Fruit fly (Drosophila melanogaster) whole organism, embryonic: ENCODE data around the gene Ada1-1.

Experiments used
- BEAF-32 ChIP-seq: fragments of 200-800 bp; sonication (Bioruptor generic); optimal IDR thresholded peaks from 3 replicates; lab custom pipeline; 2017; ENCODE audit warnings: missing biosample characterization, missing genetic modification characterization, mild to moderate bottlenecking, moderate library complexity, missing genetic modification reagents
- Bdp1 ChIP-seq: fragments of 200-800 bp; sonication (Bioruptor generic); optimal IDR thresholded peaks from 3 replicates; lab custom pipeline; 2016; ENCODE audit warnings: missing biosample characterization, missing genetic modification characterization
- CG10209 ChIP-seq: fragments of 200-800 bp; sonication (Bioruptor generic); optimal IDR thresholded peaks from 3 replicates; lab custom pipeline; 2017; ENCODE audit warnings: missing biosample characterization, mild to moderate bottlenecking, missing genetic modification characterization, missing genetic modification reagents
- CG14710 ChIP-seq: fragments of 200-800 bp; sonication (Bioruptor generic); optimal IDR thresholded peaks from 3 replicates; lab custom pipeline; 2019; ENCODE audit warnings: missing biosample characterization, mild to moderate bottlenecking, missing genetic modification characterization, moderate library complexity
- CG17361 ChIP-seq: fragments of 200-800 bp; sonication (Bioruptor generic); IDR thresholded peaks from 3 replicates; pipeline ENCODE4 v1.3.6; 2022; ENCODE audit warnings: missing biosample characterization, missing genetic modification characterization
- CG17385 ChIP-seq: fragments of 200-800 bp; sonication (Bioruptor generic); optimal IDR thresholded peaks from 3 replicates; lab custom pipeline; 2018; ENCODE audit warnings: missing biosample characterization, mild to moderate bottlenecking, missing genetic modification characterization
- CG17568 ChIP-seq: fragments of 200-800 bp; sonication (Bioruptor generic); optimal IDR thresholded peaks from 2 replicates; lab custom pipeline; 2018; ENCODE audit warnings: missing biosample characterization, mild to moderate bottlenecking, missing genetic modification characterization, moderate library complexity
- CG18764 ChIP-seq: fragments of 200-800 bp; sonication (Bioruptor generic); optimal IDR thresholded peaks from 3 replicates; lab custom pipeline; 2016; ENCODE audit warnings: missing biosample characterization, missing genetic modification characterization
- CG3065 ChIP-seq: fragments of 200-800 bp; sonication (Bioruptor generic); optimal IDR thresholded peaks from 2 replicates; lab custom pipeline; 2016; ENCODE audit warnings: missing biosample characterization, missing genetic modification characterization
- CG31388 ChIP-seq: fragments of 200-800 bp; sonication (Bioruptor generic); optimal IDR thresholded peaks from 2 replicates; lab custom pipeline; 2016; ENCODE audit warnings: missing biosample characterization, missing genetic modification characterization
- CG34422 ChIP-seq: fragments of 200-800 bp; sonication (Bioruptor generic); IDR thresholded peaks from 3 replicates; pipeline ENCODE4 v1.3.6; 2022; ENCODE audit warnings: missing biosample characterization, missing genetic modification characterization
- CG42726 ChIP-seq: fragments of 200-800 bp; sonication (Bioruptor generic); IDR thresholded peaks from 2 replicates; pipeline ENCODE4 v1.3.6; 2022; ENCODE audit warnings: missing biosample characterization, missing genetic modification characterization; ENCODE audit not compliant: partially characterized antibody
- CG6683 ChIP-seq: fragments of 200-800 bp; sonication (Bioruptor generic); optimal IDR thresholded peaks from 2 replicates; lab custom pipeline; 2017; ENCODE audit warnings: missing biosample characterization, mild to moderate bottlenecking, missing genetic modification characterization, missing genetic modification reagents
- CG8281 ChIP-seq: fragments of 200-800 bp; sonication (Bioruptor generic); optimal IDR thresholded peaks from 2 replicates; lab custom pipeline; 2018; ENCODE audit warnings: missing biosample characterization, mild to moderate bottlenecking, missing genetic modification characterization, moderate library complexity
- CG9932 ChIP-seq: fragments of 200-800 bp; sonication (Bioruptor generic); IDR thresholded peaks from 2 replicates; pipeline ENCODE4 v1.3.6; 2022; ENCODE audit warnings: missing biosample characterization, missing genetic modification characterization
- D ChIP-seq, 2 experiments: fragments of 200-800 bp in 1 of 2; fragments of >200 bp in 1 of 2; sonication (Bioruptor generic) in 1 of 2; optimal IDR thresholded peaks; 2 replicates in 1 of 2; 3 replicates in 1 of 2; lab custom pipeline; 2017; ENCODE audit warnings: mild to moderate bottlenecking in 1 of 2, missing biosample characterization in 1 of 2, missing genetic modification characterization in 1 of 2, missing genetic modification reagents in 1 of 2
- Dip2 ChIP-seq: fragments of 200-800 bp; sonication (Bioruptor generic); IDR thresholded peaks from 2 replicates; pipeline ENCODE4 v1.3.6; 2022; ENCODE audit warnings: missing biosample characterization, missing genetic modification characterization
- Doc2 ChIP-seq: fragments of 200-800 bp; sonication (Bioruptor generic); IDR thresholded peaks from 2 replicates; pipeline ENCODE4 v1.3.6; 2022; ENCODE audit warnings: missing biosample characterization, missing genetic modification characterization
- Dp ChIP-seq: fragments of 200-800 bp; sonication (Bioruptor generic); optimal IDR thresholded peaks from 2 replicates; lab custom pipeline; 2018; ENCODE audit warnings: missing biosample characterization, mild to moderate bottlenecking, missing genetic modification characterization, moderate library complexity
- E2f1 ChIP-seq: fragments of 200-800 bp; sonication (Bioruptor generic); IDR thresholded peaks from 2 replicates; pipeline ENCODE4 v1.3.6; 2022; ENCODE audit warnings: missing biosample characterization, missing genetic modification characterization
- Hand ChIP-seq: fragments of 200-800 bp; sonication (Bioruptor generic); optimal IDR thresholded peaks from 2 replicates; lab custom pipeline; 2017; ENCODE audit warnings: mild to moderate bottlenecking, missing biosample characterization, missing genetic modification reagents, missing genetic modification characterization
- Hr51 ChIP-seq, 2 experiments: fragments of 200-800 bp; sonication (Bioruptor generic); optimal IDR thresholded peaks; 2 replicates in 1 of 2; 3 replicates in 1 of 2; lab custom pipeline; 2016 to 2018; ENCODE audit warnings: missing biosample characterization in 2 of 2, missing genetic modification characterization in 2 of 2, mild to moderate bottlenecking in 1 of 2, moderate library complexity in 1 of 2
- Mes4 ChIP-seq: fragments of 200-800 bp; sonication (Bioruptor generic); optimal IDR thresholded peaks from 2 replicates; lab custom pipeline; 2016; ENCODE audit warnings: missing biosample characterization, missing genetic modification characterization
- NC2β ChIP-seq: fragments of 200-800 bp; sonication (Bioruptor generic); optimal IDR thresholded peaks from 2 replicates; lab custom pipeline; 2016; ENCODE audit warnings: missing biosample characterization, missing genetic modification characterization
- Poxn ChIP-seq: fragments of 200-800 bp; sonication (Bioruptor generic); IDR thresholded peaks from 2 replicates; pipeline ENCODE4 v1.3.6; 2022; ENCODE audit warnings: missing biosample characterization, missing genetic modification characterization
- Rx ChIP-seq: fragments of 200-800 bp; sonication (Bioruptor generic); IDR thresholded peaks from 2 replicates; pipeline ENCODE4 v1.3.6; 2022; ENCODE audit warnings: missing biosample characterization, missing genetic modification characterization
- ase ChIP-seq: fragments of 200-800 bp; sonication (Bioruptor generic); IDR thresholded peaks from 3 replicates; pipeline ENCODE4 v1.3.6; 2022; ENCODE audit warnings: missing biosample characterization, missing genetic modification characterization
- br ChIP-seq: fragments of >200 bp; optimal IDR thresholded peaks from 2 replicates; lab custom pipeline; 2017
- btn ChIP-seq: fragments of 200-800 bp; sonication (Bioruptor generic); optimal IDR thresholded peaks from 2 replicates; lab custom pipeline; 2016; ENCODE audit warnings: missing biosample characterization, missing genetic modification characterization
- cas ChIP-seq: fragments of 200-800 bp; sonication (Bioruptor generic); IDR thresholded peaks from 2 replicates; pipeline ENCODE4 v1.3.6; 2022; ENCODE audit warnings: missing biosample characterization, missing genetic modification characterization
- chif ChIP-seq, 2 experiments: fragments of 200-800 bp; sonication (Bioruptor generic); optimal IDR thresholded peaks; 3 replicates each; lab custom pipeline; 2016; ENCODE audit warnings: missing biosample characterization in 2 of 2, missing genetic modification characterization in 2 of 2
- chinmo ChIP-seq: fragments of 200-800 bp; sonication (Bioruptor generic); IDR thresholded peaks from 4 replicates; pipeline ENCODE4 v1.3.6; 2022; ENCODE audit warnings: missing biosample characterization, missing genetic modification characterization; ENCODE audit not compliant: partially characterized antibody
- crc ChIP-seq: fragments of 200-800 bp; sonication (Bioruptor generic); optimal IDR thresholded peaks from 2 replicates; lab custom pipeline; 2016; ENCODE audit warnings: missing biosample characterization, missing genetic modification characterization
- dati ChIP-seq: fragments of 200-800 bp; sonication (Bioruptor generic); IDR thresholded peaks from 2 replicates; pipeline ENCODE4 v1.3.6; 2022; ENCODE audit warnings: missing biosample characterization, missing genetic modification characterization
- eve ChIP-seq, 2 experiments: fragments of >200 bp; optimal IDR thresholded peaks; 2 replicates each; lab custom pipeline; 2017; ENCODE audit warnings: missing biosample characterization in 2 of 2, missing genetic modification characterization in 2 of 2
- gce ChIP-seq: fragments of 200-800 bp; sonication (Bioruptor generic); IDR thresholded peaks from 3 replicates; pipeline ENCODE4 v1.3.6; 2022; ENCODE audit warnings: missing biosample characterization, missing genetic modification characterization
- grau ChIP-seq: fragments of 200-800 bp; optimal IDR thresholded peaks from 3 replicates; lab custom pipeline; 2019; ENCODE audit warnings: missing biosample characterization, mild to moderate bottlenecking, missing genetic modification characterization, moderate library complexity
- ind ChIP-seq: fragments of 200-800 bp; sonication (Bioruptor generic); optimal IDR thresholded peaks from 3 replicates; lab custom pipeline; 2016; ENCODE audit warnings: missing biosample characterization, missing genetic modification characterization
- insv ChIP-seq, 2 experiments: fragments of 200-800 bp; sonication (Bioruptor generic); optimal IDR thresholded peaks; 3 replicates each; lab custom pipeline; 2016 to 2018; ENCODE audit warnings: missing biosample characterization in 2 of 2, missing genetic modification characterization in 2 of 2
- ken ChIP-seq: fragments of 200-800 bp; sonication (Bioruptor generic); IDR thresholded peaks from 3 replicates; pipeline ENCODE4 v1.3.6; 2022; ENCODE audit warnings: missing biosample characterization, missing genetic modification characterization
- lab ChIP-seq: fragments of 200-800 bp; sonication (Bioruptor generic); optimal IDR thresholded peaks from 3 replicates; lab custom pipeline; 2017; ENCODE audit warnings: missing biosample characterization, missing genetic modification characterization, mild to moderate bottlenecking, moderate library complexity, missing genetic modification reagents
- lmd ChIP-seq: fragments of 200-800 bp; sonication (Bioruptor generic); IDR thresholded peaks from 2 replicates; pipeline ENCODE4 v1.3.6; 2022; ENCODE audit warnings: missing biosample characterization, missing genetic modification characterization
- pb ChIP-seq: fragments of 200-800 bp; sonication (Bioruptor generic); optimal IDR thresholded peaks from 3 replicates; lab custom pipeline; 2016; ENCODE audit warnings: missing biosample characterization, missing genetic modification characterization
- pros ChIP-seq: fragments of 200-800 bp; sonication (Bioruptor generic); optimal IDR thresholded peaks from 3 replicates; lab custom pipeline; 2019; ENCODE audit warnings: missing biosample characterization, mild to moderate bottlenecking, missing genetic modification characterization, moderate library complexity
- sqz ChIP-seq: fragments of 200-800 bp; sonication (Bioruptor generic); optimal IDR thresholded peaks from 3 replicates; lab custom pipeline; 2018; ENCODE audit warnings: missing biosample characterization, mild to moderate bottlenecking, missing genetic modification characterization
- sr ChIP-seq: fragments of 200-800 bp; sonication (Bioruptor generic); IDR thresholded peaks from 3 replicates; pipeline ENCODE4 v1.3.6; 2022; ENCODE audit warnings: missing biosample characterization, missing genetic modification characterization
- tx ChIP-seq: fragments of 200-800 bp; sonication (Bioruptor generic); optimal IDR thresholded peaks from 2 replicates; lab custom pipeline; 2016; ENCODE audit warnings: missing biosample characterization, missing genetic modification characterization
- usp ChIP-seq: fragments of >200 bp; optimal IDR thresholded peaks from 2 replicates; lab custom pipeline; 2017; ENCODE audit warnings: missing biosample characterization, missing genetic modification characterization
- yki ChIP-seq: fragments of >200 bp; optimal IDR thresholded peaks from 3 replicates; lab custom pipeline; 2018
- zfh1 ChIP-seq: fragments of 200-800 bp; sonication (Bioruptor generic); IDR thresholded peaks from 3 replicates; pipeline ENCODE4 v1.3.6; 2022; ENCODE audit warnings: missing biosample characterization, missing genetic modification characterization

The Ada1-1 gene

dm6 chr2L:12044613-12045350 lies 48.2 kb downstream of the Ada1-1 start, which contains the start of gene CG6785 (continued):
- TF ChIP-seq E2f1 (GFP tag; lab: Robert Waterston, UW) (no peak; the same call in 1 of the 2 replicates), gce (GFP tag; lab: Robert Waterston, UW) (peak; percentile 68; the same call in 1 of the 3 replicates), eve (GFP tag; optimal IDR thresholded peaks at IDR 0.05; lab: Kevin White, UChicago) (no peak), CG17361 (GFP tag; lab: Robert Waterston, UW) (peak; percentile 63; the same call in 2 of the 3 replicates), CG8281 (tag; lab: Kevin White, UChicago) (peak; percentile 69), ase (no peak), ind (GFP tag; lab: Kevin White, UChicago) (peak; percentile 2), CG3065 (GFP tag; lab: Kevin White, UChicago) (peak; percentile 50), tx (GFP tag; lab: Kevin White, UChicago) (peak; percentile 69), lab (GFP tag; lab: Kevin White, UChicago) (peak; percentile 94), CG42726 (no peak), Mes4 (peak; percentile 91), ken (GFP tag; lab: Robert Waterston, UW) (no peak), NC2β (GFP tag; lab: Kevin White, UChicago) (peak; percentile 91), chinmo (GFP tag; lab: Robert Waterston, UW) (peak; percentile 81; the same call in 2 of the 4 replicates), CG18764 (GFP tag; lab: Kevin White, UChicago) (peak; percentile 87), cas (GFP tag; lab: Robert Waterston, UW) (no peak), pb (GFP tag; lab: Kevin White, UChicago) (peak; percentile 74), br (lab: Kevin White, UChicago) (no peak), yki (lab: Kevin White, UChicago) (no peak), BEAF-32 (peak; percentile 25), CG17568 (GFP tag; lab: Kevin White, UChicago) (peak; percentile 96), crc (GFP tag; lab: Kevin White, UChicago) (peak; percentile 83), CG10209 (GFP tag; lab: Kevin White, UChicago) (peak; percentile 93), sr (GFP tag; lab: Robert Waterston, UW) (peak; percentile 51; the same call in 1 of the 3 replicates), CG31388 (GFP tag; lab: Kevin White, UChicago) (no peak), CG6683 (GFP tag; lab: Kevin White, UChicago) (peak; percentile 62), chif (GFP tag; optimal IDR thresholded peaks at IDR 0.05; lab: Kevin White, UChicago) (peak; percentile 77 to 88), Hand (peak; percentile 78), CG34422 (GFP tag; lab: Robert Waterston, UW) (peak; percentile 50; the same call in 1 of the 3 replicates), Doc2 (no peak), Poxn (no peak), btn (GFP tag; lab: Kevin White, UChicago) (peak; percentile 65), Dp (GFP tag; lab: Kevin White, UChicago) (peak; percentile 18), CG9932 (GFP tag; lab: Robert Waterston, UW) (peak; percentile 30; the same call in 1 of the 2 replicates), usp (GFP tag; lab: Kevin White, UChicago) (no peak), grau (tag; lab: Kevin White, UChicago) (peak; percentile 62), pros (GFP tag; lab: Kevin White, UChicago) (no peak), Rx (GFP tag; lab: Robert Waterston, UW) (no peak), zfh1 (GFP tag; lab: Robert Waterston, UW) (0 out of 3 replicates have a peak, but pooled peaks have one; percentile 34), lmd (no peak), Bdp1 (GFP tag; lab: Kevin White, UChicago) (peak; percentile 68), D (optimal IDR thresholded peaks at IDR 0.05; lab: Kevin White, UChicago) (no peak), D (GFP tag; optimal IDR thresholded peaks at IDR 0.05; lab: Kevin White, UChicago) (peak; percentile 83), sqz (GFP tag; lab: Kevin White, UChicago) (peak; percentile 80), Hr51 (GFP tag; optimal IDR thresholded peaks at IDR 0.05; lab: Kevin White, UChicago) (peak; percentile 70), insv (GFP tag; optimal IDR thresholded peaks at IDR 0.05; lab: Kevin White, UChicago) (peak in 1 of 2 experiments; percentile 77), CG14710 (tag; lab: Kevin White, UChicago) (peak; percentile 73), dati (GFP tag; lab: Robert Waterston, UW) (no peak), CG17385 (GFP tag; lab: Kevin White, UChicago) (peak; percentile 83), Dip2 (GFP tag; lab: Robert Waterston, UW) (no peak)
